Worm (Caenorhabditis elegans): ENCODE results near the gene exp-1.
A peak's percentile ranks its signal among the peaks of the same experiment; 100 is the strongest.

Gene exp-1

DNA sequence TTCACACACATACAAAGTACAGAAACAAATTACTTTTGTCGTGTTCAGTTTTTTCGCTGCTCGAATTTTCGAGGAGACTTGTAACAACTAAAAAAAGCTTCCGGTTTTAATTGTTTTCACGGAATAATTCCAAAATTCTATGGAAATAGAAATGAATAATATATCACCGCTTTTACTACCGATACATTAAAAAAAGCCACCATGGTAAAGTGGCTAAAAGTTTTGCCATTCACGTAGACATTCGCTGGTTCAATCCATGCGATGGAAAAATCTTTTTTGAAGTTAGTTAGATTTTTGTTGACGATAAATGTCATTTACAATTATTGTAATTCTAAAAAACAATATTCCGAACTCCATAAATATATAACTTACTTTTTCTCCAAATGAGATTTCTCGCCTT, 7.8 kb upstream of the exp-1 start:
- TF ChIP-seq nhr-10 (tag; optimal IDR thresholded peaks at IDR 0.05) (no peak), lin-15B (tag; optimal IDR thresholded peaks at IDR 0.05) (no peak), arid-1 (GFP tag; conservative IDR thresholded peaks at IDR 0.05) (no peak), lin-39 (tag; optimal IDR thresholded peaks at IDR 0.05) (no peak), ama-1 (optimal IDR thresholded peaks at IDR 0.05) (no peak), Y75B8A.6 (GFP tag; IDR thresholded peaks at IDR 0.05) (no peak), daf-16 (GFP tag; optimal IDR thresholded peaks at IDR 0.05) (no peak), daf-16 (tag; optimal IDR thresholded peaks at IDR 0.05) (no peak), lin-38 (GFP tag; IDR thresholded peaks at IDR 0.05) (no peak), fkh-10 (GFP tag; optimal IDR thresholded peaks at IDR 0.05) (no peak), nhr-48 (tag; optimal IDR thresholded peaks at IDR 0.05) (no peak), ceh-44 (GFP tag; IDR thresholded peaks at IDR 0.05) (no peak), unc-62 (GFP tag; optimal IDR thresholded peaks at IDR 0.05 in 1 of 2) (no peak), unc-62 (tag; optimal IDR thresholded peaks at IDR 0.05) (no peak), nhr-41 (GFP tag; IDR thresholded peaks at IDR 0.05) (no peak), D1046.2 (GFP tag; IDR thresholded peaks at IDR 0.05) (no peak), php-3 (GFP tag; IDR thresholded peaks at IDR 0.05) (no peak), dmd-6 (GFP tag; IDR thresholded peaks at IDR 0.05) (no peak), duxl-1 (tag; optimal IDR thresholded peaks at IDR 0.05; ENCODE audit: poor library complexity) (no peak), hmg-1.1 (GFP tag; IDR thresholded peaks at IDR 0.05) (no peak), ceh-28 (tag; optimal IDR thresholded peaks at IDR 0.05) (no peak), tra-1 (GFP tag; IDR thresholded peaks at IDR 0.05) (no peak)

- TF ChIP-seq saeg-2 (GFP tag; IDR thresholded peaks at IDR 0.05) (no peak), fkh-10 (GFP tag; optimal IDR thresholded peaks at IDR 0.05) (peak; percentile 15), zip-2 (tag; optimal IDR thresholded peaks at IDR 0.05) (no peak), zag-1 (tag; optimal IDR thresholded peaks at IDR 0.05) (no peak), ces-1 (GFP tag; optimal IDR thresholded peaks at IDR 0.05) (peak; percentile 20), ztf-11 (tag; optimal IDR thresholded peaks at IDR 0.05) (no peak)
Measured at ce11 chrII:6165152-6165551, 4.3 kb upstream of the exp-1 start.

DNA sequence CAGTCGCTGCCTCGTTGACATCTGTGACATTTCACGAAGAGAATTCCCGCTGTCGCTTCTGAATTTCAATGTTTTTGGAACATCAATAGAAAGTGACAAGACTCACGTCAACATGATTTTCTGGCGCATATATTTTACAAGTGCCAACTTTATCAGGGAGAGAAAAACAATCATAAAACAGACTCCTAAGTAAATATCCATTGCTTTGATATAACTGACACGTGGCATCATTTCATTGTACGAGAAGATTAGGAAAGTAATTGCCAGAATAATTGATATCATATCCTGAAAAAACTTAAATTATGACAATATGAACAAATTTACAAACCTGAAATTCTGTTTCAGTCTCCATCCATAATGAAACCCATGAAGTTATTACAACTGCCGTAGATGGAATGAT, 2.8 kb downstream of the exp-1 start:
- TF ChIP-seq nhr-41 (GFP tag; IDR thresholded peaks at IDR 0.05) (no peak), unc-62 (GFP tag; optimal IDR thresholded peaks at IDR 0.05 in 1 of 2) (peak in 1 of 2 experiments; percentile 95), unc-62 (tag; optimal IDR thresholded peaks at IDR 0.05) (no peak)

ce11 chrII:6149434-6149833, 11.5 kb downstream of the exp-1 start:
- peak; percentile 3 for TF ChIP-seq rbr-2 (tag; optimal IDR thresholded peaks at IDR 0.05)
- peak; percentile 53; the same call in 1 of the 2 replicates for TF ChIP-seq ctbp-1 (GFP tag; IDR thresholded peaks at IDR 0.05)
- TF ChIP-seq lin-39 (tag; optimal IDR thresholded peaks at IDR 0.05), result no peak
- no peak for TF ChIP-seq lsy-2 (tag; optimal IDR thresholded peaks at IDR 0.05)
- TF ChIP-seq nhr-77 (tag; optimal IDR thresholded peaks at IDR 0.05), result no peak
- 0 out of 2 replicates have a peak, but pooled peaks have one; percentile 27 for TF ChIP-seq hmg-1.1 (GFP tag; IDR thresholded peaks at IDR 0.05)
- peak; percentile 86 for TF ChIP-seq fkh-10 (GFP tag; optimal IDR thresholded peaks at IDR 0.05)
- TF ChIP-seq duxl-1 (tag; optimal IDR thresholded peaks at IDR 0.05; ENCODE audit: poor library complexity), result no peak
- no peak for TF ChIP-seq lin-29 (GFP tag; IDR thresholded peaks at IDR 0.05)
- TF ChIP-seq F26F4.8 (GFP tag; conservative IDR thresholded peaks at IDR 0.05), result no peak
- TF ChIP-seq nhr-41 (GFP tag; IDR thresholded peaks at IDR 0.05), result no peak
- TF ChIP-seq T26A8.4 (GFP tag; IDR thresholded peaks at IDR 0.05), result no peak
- no peak for TF ChIP-seq Y5F2A.4 (GFP tag; optimal IDR thresholded peaks at IDR 0.05)
- TF ChIP-seq aha-1 (tag), result peak; percentile 9

DNA sequence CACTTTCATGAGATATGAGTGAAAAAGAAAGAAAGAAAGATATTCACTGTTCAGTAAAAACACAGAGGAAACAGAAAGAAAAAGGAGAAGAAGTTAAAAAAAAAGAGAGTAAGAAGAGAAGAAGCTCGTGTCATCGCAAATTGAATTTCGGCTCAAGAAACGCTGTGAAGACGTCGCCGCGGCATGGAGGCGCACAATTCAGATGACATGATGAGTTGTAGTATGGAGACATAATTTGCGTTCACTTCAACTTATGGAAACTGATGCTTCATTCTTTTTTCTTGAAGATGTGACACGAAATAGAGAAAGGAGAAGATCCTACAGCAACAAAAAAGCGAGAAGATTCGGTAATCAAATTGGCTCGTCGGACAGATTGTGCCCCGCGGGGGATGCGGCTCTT, 12.5 kb downstream of the exp-1 start:
- TF ChIP-seq T20F7.1 (GFP tag; optimal IDR thresholded peaks at IDR 0.05), result no peak
- TF ChIP-seq mep-1 (tag; optimal IDR thresholded peaks at IDR 0.05), result peak; percentile 25
- TF ChIP-seq F37D6.2 (tag; optimal IDR thresholded peaks at IDR 0.05), result peak; percentile 24
- TF ChIP-seq ces-1 (GFP tag; optimal IDR thresholded peaks at IDR 0.05), result peak; percentile 74
- TF ChIP-seq R02D3.7 (tag; optimal IDR thresholded peaks at IDR 0.05), result no peak
- no peak for TF ChIP-seq php-3 (GFP tag; IDR thresholded peaks at IDR 0.05)
- peak; percentile 34 for TF ChIP-seq hlh-30 (tag; optimal IDR thresholded peaks at IDR 0.05; ENCODE audit: insufficient read depth)
- no peak for TF ChIP-seq nhr-48 (tag; optimal IDR thresholded peaks at IDR 0.05)
- no peak for TF ChIP-seq mxl-3 (GFP tag; optimal IDR thresholded peaks at IDR 0.05)
- peak; percentile 54 for TF ChIP-seq fkh-10 (GFP tag; optimal IDR thresholded peaks at IDR 0.05)
- TF ChIP-seq unc-39 (tag; optimal IDR thresholded peaks at IDR 0.05), result no peak
- peak; percentile 69 for TF ChIP-seq ctbp-1 (GFP tag; IDR thresholded peaks at IDR 0.05)

All from whole organism, L4 larva.